Fruit fly (Drosophila melanogaster) whole organism, embryonic: Measurements from ENCODE around the gene CG31538.

Experiments
- ATbp ChIP-seq: fragments of 200-800 bp; sonication (Bioruptor generic); optimal IDR thresholded peaks from 2 replicates; lab custom pipeline; 2017; ENCODE audit warnings: missing biosample characterization, mild to moderate bottlenecking, missing genetic modification characterization, missing genetic modification reagents
- Abd-B ChIP-seq: fragments of 200-800 bp; sonication (Bioruptor generic); optimal IDR thresholded peaks from 2 replicates; lab custom pipeline; 2018; ENCODE audit warnings: missing biosample characterization, mild to moderate bottlenecking, missing genetic modification characterization, moderate library complexity
- Asciz ChIP-seq: fragments of 200-800 bp; sonication (Bioruptor generic); optimal IDR thresholded peaks from 2 replicates; lab custom pipeline; 2017; ENCODE audit warnings: missing biosample characterization, mild to moderate bottlenecking, missing genetic modification characterization, missing genetic modification reagents
- Awh ChIP-seq: fragments of 200-800 bp; sonication (Bioruptor generic); IDR thresholded peaks from 2 replicates; pipeline ENCODE4, ENCODE4 v1.3.6; 2022; ENCODE audit warnings: missing biosample characterization, missing genetic modification characterization
- CG10209 ChIP-seq: fragments of 200-800 bp; sonication (Bioruptor generic); optimal IDR thresholded peaks from 3 replicates; lab custom pipeline; 2017; ENCODE audit warnings: missing biosample characterization, mild to moderate bottlenecking, missing genetic modification characterization, missing genetic modification reagents
- CG11398 ChIP-seq: fragments of 200-800 bp; sonication (Bioruptor generic); optimal IDR thresholded peaks from 2 replicates; lab custom pipeline; 2016; ENCODE audit warnings: missing biosample characterization, missing genetic modification characterization
- CG11560 ChIP-seq: fragments of 200-800 bp; sonication (Bioruptor generic); IDR thresholded peaks from 3 replicates; pipeline ENCODE4 v1.3.6; 2022; ENCODE audit warnings: missing biosample characterization, missing genetic modification characterization
- CG12104 ChIP-seq: fragments of 200-800 bp; sonication (Bioruptor generic); optimal IDR thresholded peaks from 3 replicates; lab custom pipeline; 2016; ENCODE audit warnings: missing biosample characterization, missing genetic modification characterization
- CG14710 ChIP-seq: fragments of 200-800 bp; sonication (Bioruptor generic); optimal IDR thresholded peaks from 3 replicates; lab custom pipeline; 2019; ENCODE audit warnings: missing biosample characterization, mild to moderate bottlenecking, missing genetic modification characterization, moderate library complexity
- CG15601 ChIP-seq: fragments of 200-800 bp; sonication (Bioruptor generic); optimal IDR thresholded peaks from 3 replicates; lab custom pipeline; 2019; ENCODE audit warnings: missing biosample characterization, mild to moderate bottlenecking, missing genetic modification characterization, moderate library complexity
- CG18476 ChIP-seq: fragments of 200-800 bp; sonication (Bioruptor generic); optimal IDR thresholded peaks from 2 replicates; lab custom pipeline; 2016; ENCODE audit warnings: missing biosample characterization, mild to moderate bottlenecking, missing genetic modification characterization
- CG2712 ChIP-seq: fragments of 200-800 bp; optimal IDR thresholded peaks from 3 replicates; lab custom pipeline; 2019; ENCODE audit warnings: missing biosample characterization, mild to moderate bottlenecking, missing genetic modification characterization, moderate library complexity
- CG3726 ChIP-seq: fragments of 200-800 bp; sonication (Bioruptor generic); IDR thresholded peaks from 3 replicates; pipeline ENCODE4, ENCODE4 v1.3.6; 2022; ENCODE audit warnings: missing biosample characterization, missing genetic modification characterization
- CG3847 ChIP-seq: fragments of 200-800 bp; sonication (Bioruptor generic); IDR thresholded peaks from 2 replicates; pipeline ENCODE4 v1.3.6; 2022; ENCODE audit warnings: missing biosample characterization, missing genetic modification characterization
- CG3995 ChIP-seq: fragments of 200-800 bp; sonication (Bioruptor generic); optimal IDR thresholded peaks from 3 replicates; lab custom pipeline; 2016; ENCODE audit warnings: missing biosample characterization, missing genetic modification characterization
- CG5245 ChIP-seq: fragments of 200-800 bp; sonication (Bioruptor generic); optimal IDR thresholded peaks from 3 replicates; lab custom pipeline; 2016; ENCODE audit warnings: missing biosample characterization, missing genetic modification characterization
- CG8089 ChIP-seq: fragments of 200-800 bp; sonication (Bioruptor generic); optimal IDR thresholded peaks from 3 replicates; lab custom pipeline; 2016; ENCODE audit warnings: missing biosample characterization, missing genetic modification characterization
- CG8765 ChIP-seq: fragments of 200-800 bp; sonication (Bioruptor generic); IDR thresholded peaks from 2 replicates; pipeline ENCODE4 v1.3.6; 2022; ENCODE audit warnings: missing biosample characterization, missing genetic modification characterization
- CG9932 ChIP-seq: fragments of 200-800 bp; sonication (Bioruptor generic); IDR thresholded peaks from 2 replicates; pipeline ENCODE4 v1.3.6; 2022; ENCODE audit warnings: missing biosample characterization, missing genetic modification characterization
- D ChIP-seq, 2 experiments: fragments of 200-800 bp in 1 of 2; fragments of >200 bp in 1 of 2; sonication (Bioruptor generic) in 1 of 2; optimal IDR thresholded peaks; 2 replicates in 1 of 2; 3 replicates in 1 of 2; lab custom pipeline; 2017; ENCODE audit warnings: mild to moderate bottlenecking in 1 of 2, missing biosample characterization in 1 of 2, missing genetic modification characterization in 1 of 2, missing genetic modification reagents in 1 of 2
- Dfd ChIP-seq, 2 experiments: fragments of >200 bp; optimal IDR thresholded peaks; 2 replicates each; lab custom pipeline; 2017; ENCODE audit warnings: missing biosample characterization in 2 of 2, missing genetic modification characterization in 2 of 2
- Fer1 ChIP-seq: fragments of 200-800 bp; sonication (Bioruptor generic); optimal IDR thresholded peaks from 2 replicates; lab custom pipeline; 2017; ENCODE audit warnings: missing biosample characterization, mild to moderate bottlenecking, missing genetic modification characterization
- HLHmδ ChIP-seq: fragments of 200-800 bp; sonication (Bioruptor generic); optimal IDR thresholded peaks from 2 replicates; lab custom pipeline; 2018; ENCODE audit warnings: missing biosample characterization, mild to moderate bottlenecking, missing genetic modification characterization, moderate library complexity
- Hr78 ChIP-seq, 2 experiments: fragments of 200-800 bp in 1 of 2; fragments of >200 bp in 1 of 2; sonication (Bioruptor generic) in 1 of 2; optimal IDR thresholded peaks; 2 replicates each; lab custom pipeline; 2017 to 2019; ENCODE audit warnings: missing biosample characterization in 2 of 2, missing genetic modification characterization in 2 of 2, mild to moderate bottlenecking in 1 of 2, moderate library complexity in 1 of 2
- Hsf ChIP-seq: fragments of 200-800 bp; sonication (Bioruptor generic); optimal IDR thresholded peaks from 3 replicates; lab custom pipeline; 2016; ENCODE audit warnings: missing biosample characterization, missing genetic modification characterization
- MBD-R2 ChIP-seq: fragments of 200-800 bp; sonication (Bioruptor generic); IDR thresholded peaks from 2 replicates; pipeline ENCODE4 v1.3.6; 2022; ENCODE audit warnings: missing biosample characterization, missing genetic modification characterization
- Med ChIP-seq: fragments of 200-800 bp; sonication (Bioruptor generic); peaks from one replicate; lab custom pipeline; 2016; ENCODE audit warnings: missing biosample characterization, missing genetic modification characterization, mild to moderate bottlenecking, inconsistent platforms, moderate library complexity
- Sox100B ChIP-seq: fragments of 200-800 bp; sonication (Bioruptor generic); optimal IDR thresholded peaks from 3 replicates; lab custom pipeline; 2018; ENCODE audit warnings: missing biosample characterization, mild to moderate bottlenecking, missing genetic modification characterization
- Vsx1 ChIP-seq: fragments of 200-800 bp; sonication (Bioruptor generic); optimal IDR thresholded peaks from 2 replicates; lab custom pipeline; 2017; ENCODE audit warnings: missing biosample characterization, mild to moderate bottlenecking, missing genetic modification characterization, missing genetic modification reagents
- Xrp1 ChIP-seq: fragments of 200-800 bp; sonication (Bioruptor generic); IDR thresholded peaks from 2 replicates; pipeline ENCODE4 v1.3.6; 2022; ENCODE audit warnings: missing biosample characterization, missing genetic modification characterization
- cg ChIP-seq: fragments of 200-800 bp; sonication (Bioruptor generic); optimal IDR thresholded peaks from 3 replicates; lab custom pipeline; 2019; ENCODE audit warnings: missing biosample characterization, mild to moderate bottlenecking, missing genetic modification characterization, moderate library complexity
- crc ChIP-seq: fragments of 200-800 bp; sonication (Bioruptor generic); optimal IDR thresholded peaks from 2 replicates; lab custom pipeline; 2016; ENCODE audit warnings: missing biosample characterization, missing genetic modification characterization
- cwo ChIP-seq: fragments of 200-800 bp; sonication (Bioruptor generic); optimal IDR thresholded peaks from 3 replicates; lab custom pipeline; 2017; ENCODE audit warnings: missing biosample characterization, missing genetic modification characterization, mild to moderate bottlenecking, moderate library complexity, missing genetic modification reagents
- dmrt99B ChIP-seq: fragments of 200-800 bp; sonication (Bioruptor generic); optimal IDR thresholded peaks from 2 replicates; lab custom pipeline; 2018; ENCODE audit warnings: missing biosample characterization, mild to moderate bottlenecking, missing genetic modification characterization, moderate library complexity
- eve ChIP-seq, 2 experiments: fragments of >200 bp; optimal IDR thresholded peaks; 2 replicates each; lab custom pipeline; 2017; ENCODE audit warnings: missing biosample characterization in 2 of 2, missing genetic modification characterization in 2 of 2
- eyg ChIP-seq: fragments of 200-800 bp; sonication (Bioruptor generic); optimal IDR thresholded peaks from 3 replicates; lab custom pipeline; 2016; ENCODE audit warnings: missing biosample characterization, missing genetic modification characterization
- fru ChIP-seq: fragments of >200 bp; optimal IDR thresholded peaks from 2 replicates; lab custom pipeline; 2017
- gcm2 ChIP-seq: fragments of 200-800 bp; sonication (Bioruptor generic); optimal IDR thresholded peaks from 2 replicates; lab custom pipeline; 2016; ENCODE audit warnings: missing biosample characterization, missing genetic modification characterization
- jumu ChIP-seq: fragments of 200-800 bp; sonication (Bioruptor generic); optimal IDR thresholded peaks from 3 replicates; lab custom pipeline; 2016; ENCODE audit warnings: missing biosample characterization, missing genetic modification characterization
- lilli ChIP-seq: fragments of 200-800 bp; sonication (Bioruptor generic); optimal IDR thresholded peaks from 3 replicates; lab custom pipeline; 2016; ENCODE audit warnings: missing biosample characterization, missing genetic modification characterization
- nau ChIP-seq: fragments of 200-800 bp; sonication (Bioruptor generic); optimal IDR thresholded peaks from 3 replicates; lab custom pipeline; 2017; ENCODE audit warnings: missing biosample characterization, mild to moderate bottlenecking, missing genetic modification characterization, missing genetic modification reagents
- nerfin-1 ChIP-seq: fragments of 200-800 bp; sonication (Bioruptor generic); optimal IDR thresholded peaks from 3 replicates; lab custom pipeline; 2019; ENCODE audit warnings: missing biosample characterization, mild to moderate bottlenecking, missing genetic modification characterization, moderate library complexity
- pan ChIP-seq, 4 experiments: fragments of >200 bp in 3 of 4; fragments of 200-800 bp in 1 of 4; sonication (Bioruptor generic) in 1 of 4; optimal IDR thresholded peaks in 3 of 4; IDR thresholded peaks in 1 of 4; 2 replicates each; pipeline versions ENCODE4 v1.3.6 to Lab custom; 2017 to 2022; ENCODE audit warnings: missing biosample characterization in 2 of 4, missing genetic modification characterization in 2 of 4, mixed read lengths in 1 of 4
- pho ChIP-seq: fragments of 200-800 bp; sonication (Bioruptor generic); optimal IDR thresholded peaks from 2 replicates; lab custom pipeline; 2016; ENCODE audit warnings: missing biosample characterization, missing genetic modification characterization
- repo ChIP-seq: fragments of 200-800 bp; sonication (Bioruptor generic); optimal IDR thresholded peaks from 2 replicates; lab custom pipeline; 2016; ENCODE audit warnings: missing biosample characterization, missing genetic modification characterization
- sd ChIP-seq: fragments of 200-800 bp; sonication (Bioruptor generic); optimal IDR thresholded peaks from 3 replicates; lab custom pipeline; 2018; ENCODE audit warnings: missing biosample characterization, mild to moderate bottlenecking, missing genetic modification characterization, moderate library complexity
- slbo ChIP-seq: fragments of 200-800 bp; sonication (Bioruptor generic); IDR thresholded peaks from 2 replicates; pipeline ENCODE4 v1.3.6; 2022; ENCODE audit warnings: missing biosample characterization, missing genetic modification characterization
- sna ChIP-seq: fragments of 200-800 bp; sonication (Bioruptor generic); IDR thresholded peaks from 2 replicates; pipeline ENCODE4 v1.3.6; 2022; ENCODE audit warnings: missing biosample characterization, missing genetic modification characterization; ENCODE audit not compliant: partially characterized antibody
- sqz ChIP-seq: fragments of 200-800 bp; sonication (Bioruptor generic); optimal IDR thresholded peaks from 3 replicates; lab custom pipeline; 2018; ENCODE audit warnings: missing biosample characterization, mild to moderate bottlenecking, missing genetic modification characterization
- vvl ChIP-seq: fragments of 200-800 bp; sonication (Bioruptor generic); IDR thresholded peaks from 2 replicates; pipeline ENCODE4 v1.3.6; 2022; ENCODE audit warnings: missing biosample characterization, missing genetic modification characterization

CG31538 gene

DNA sequence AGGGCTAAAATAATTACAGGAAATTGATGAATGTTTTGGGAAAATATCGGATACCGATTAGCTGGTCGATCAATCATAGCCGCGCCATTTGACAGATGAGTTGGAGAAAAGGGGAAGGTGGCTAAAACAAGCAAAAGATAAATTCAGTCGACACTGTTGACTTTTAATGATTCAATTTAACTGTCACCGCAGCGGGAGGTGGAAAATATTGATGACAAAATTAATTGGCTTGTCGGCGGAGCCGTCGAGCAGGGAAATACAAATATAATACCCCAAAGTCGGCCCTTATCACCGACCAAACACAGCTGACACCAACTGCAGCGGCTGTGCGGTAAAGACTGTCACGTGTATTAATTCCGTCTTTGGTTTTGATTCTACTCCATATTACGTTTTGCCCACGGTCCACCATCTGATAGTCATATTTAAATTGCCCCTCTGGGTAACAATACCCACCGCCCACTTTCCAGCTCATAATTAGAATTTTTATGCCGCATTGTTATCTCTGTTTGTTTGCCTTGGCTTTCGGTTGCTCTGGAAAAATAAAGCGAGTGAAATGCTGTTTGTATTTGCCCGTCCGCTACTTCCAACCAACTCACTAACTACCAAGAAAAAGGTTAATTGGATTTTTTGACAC is 28.3 kb upstream of the CG31538 start (continued):
- TF ChIP-seq ATbp (GFP tag; lab: Kevin White, UChicago) (peak; percentile 25), CG3726 (GFP tag; lab: Robert Waterston, UW) (no peak), Med (GFP tag; lab: Kevin White, UChicago) (peak; percentile 10), HLHmδ (no peak), crc (no peak), CG2712 (tag; lab: Kevin White, UChicago) (no peak), Hr78 (GFP tag; optimal IDR thresholded peaks at IDR 0.05; lab: Kevin White, UChicago) (no peak), CG8765 (GFP tag; lab: Robert Waterston, UW) (no peak), nerfin-1 (no peak), eve (GFP tag; optimal IDR thresholded peaks at IDR 0.05; lab: Kevin White, UChicago) (no peak), slbo (GFP tag; lab: Robert Waterston, UW) (no peak), Xrp1 (GFP tag; lab: Robert Waterston, UW) (no peak), lilli (GFP tag; lab: Kevin White, UChicago) (no peak), CG11398 (no peak), pan (optimal IDR thresholded peaks at IDR 0.05; lab: Kevin White, UChicago) (no peak), pan (GFP tag; optimal IDR thresholded peaks at IDR 0.05 in 1 of 2, IDR thresholded peaks at IDR 0.05 in 1 of 2) (no peak), D (optimal IDR thresholded peaks at IDR 0.05; lab: Kevin White, UChicago) (no peak), D (GFP tag; optimal IDR thresholded peaks at IDR 0.05; lab: Kevin White, UChicago) (no peak), fru (lab: Kevin White, UChicago) (no peak), CG3847 (GFP tag; lab: Robert Waterston, UW) (no peak), gcm2 (GFP tag; lab: Kevin White, UChicago) (no peak), jumu (GFP tag; lab: Kevin White, UChicago) (no peak), Abd-B (GFP tag; lab: Kevin White, UChicago) (no peak), Awh (GFP tag; lab: Robert Waterston, UW) (no peak), repo (GFP tag; lab: Kevin White, UChicago) (no peak), Sox100B (no peak), Asciz (GFP tag; lab: Kevin White, UChicago) (peak; percentile 15), CG8089 (GFP tag; lab: Kevin White, UChicago) (no peak), Dfd (GFP tag; optimal IDR thresholded peaks at IDR 0.05; lab: Kevin White, UChicago) (no peak), Vsx1 (peak; percentile 51), CG15601 (tag; lab: Kevin White, UChicago) (peak; percentile 8), CG5245 (GFP tag; lab: Kevin White, UChicago) (no peak), Hsf (GFP tag; lab: Kevin White, UChicago) (no peak), sqz (no peak), sd (peak; percentile 8), Fer1 (GFP tag; lab: Kevin White, UChicago) (no peak), CG10209 (GFP tag; lab: Kevin White, UChicago) (no peak), CG18476 (no peak), dmrt99B (tag; lab: Kevin White, UChicago) (no peak), CG3995 (GFP tag; lab: Kevin White, UChicago) (no peak), eyg (GFP tag; lab: Kevin White, UChicago) (no peak), nau (GFP tag; lab: Kevin White, UChicago) (no peak), sna (GFP tag; lab: Robert Waterston, UW) (no peak), CG14710 (tag; lab: Kevin White, UChicago) (no peak), CG9932 (GFP tag; lab: Robert Waterston, UW) (no peak), MBD-R2 (GFP tag; lab: Robert Waterston, UW) (no peak), cg (GFP tag; lab: Kevin White, UChicago) (no peak), cwo (GFP tag; lab: Kevin White, UChicago) (peak; percentile 42), vvl (GFP tag; lab: Robert Waterston, UW) (no peak), CG12104 (GFP tag; lab: Kevin White, UChicago) (no peak), pho (GFP tag; lab: Kevin White, UChicago) (no peak), CG11560 (tag; lab: Robert Waterston, UW) (no peak)
